Fruit fly (Drosophila melanogaster) whole organism, embryonic: ENCODE results near the gene CG4267.

Experiments
- Aef1 ChIP-seq: fragments of 200-800 bp; sonication (Bioruptor generic); IDR thresholded peaks from 3 replicates; pipeline ENCODE4 v1.3.6; 2022; ENCODE audit warnings: missing biosample characterization, missing genetic modification characterization
- CG10462 ChIP-seq: fragments of 200-800 bp; sonication (Bioruptor generic); optimal IDR thresholded peaks from 2 replicates; lab custom pipeline; 2016; ENCODE audit warnings: missing biosample characterization, missing genetic modification characterization
- CG11504 ChIP-seq: fragments of 200-800 bp; sonication (Bioruptor generic); optimal IDR thresholded peaks from 3 replicates; lab custom pipeline; 2019; ENCODE audit warnings: missing biosample characterization, mild to moderate bottlenecking, missing genetic modification characterization, moderate library complexity
- CG11723 ChIP-seq: fragments of 200-800 bp; sonication (Bioruptor generic); optimal IDR thresholded peaks from 2 replicates; lab custom pipeline; 2017; ENCODE audit warnings: missing biosample characterization, mild to moderate bottlenecking, missing genetic modification characterization
- CG12219 ChIP-seq: fragments of 200-800 bp; sonication (Bioruptor generic); optimal IDR thresholded peaks from 3 replicates; lab custom pipeline; 2018; ENCODE audit warnings: missing biosample characterization, mild to moderate bottlenecking, missing genetic modification characterization
- CG12659 ChIP-seq: fragments of 200-800 bp; sonication (Bioruptor generic); optimal IDR thresholded peaks from 3 replicates; lab custom pipeline; 2017; ENCODE audit warnings: mild to moderate bottlenecking, missing biosample characterization, missing genetic modification reagents, missing genetic modification characterization
- CG13296 ChIP-seq: fragments of 200-800 bp; sonication (Bioruptor generic); optimal IDR thresholded peaks from 3 replicates; lab custom pipeline; 2018; ENCODE audit warnings: missing biosample characterization, mild to moderate bottlenecking, missing genetic modification characterization
- CG14667 ChIP-seq: fragments of 200-800 bp; sonication (Bioruptor generic); IDR thresholded peaks from 2 replicates; pipeline ENCODE4 v1.3.6; 2022; ENCODE audit warnings: missing biosample characterization, missing genetic modification characterization
- CG14965 ChIP-seq: fragments of 200-800 bp; sonication (Bioruptor generic); optimal IDR thresholded peaks from 2 replicates; lab custom pipeline; 2016; ENCODE audit warnings: missing biosample characterization, missing genetic modification characterization, borderline replicate concordance
- CG15073 ChIP-seq: fragments of 200-800 bp; sonication (Bioruptor generic); optimal IDR thresholded peaks from 2 replicates; lab custom pipeline; 2016; ENCODE audit warnings: missing biosample characterization, missing genetic modification characterization
- CG18262 ChIP-seq: fragments of 200-800 bp; optimal IDR thresholded peaks from 3 replicates; lab custom pipeline; 2019; ENCODE audit warnings: missing biosample characterization, mild to moderate bottlenecking, missing genetic modification characterization, moderate library complexity
- CG3407 ChIP-seq: fragments of 200-800 bp; sonication (Bioruptor generic); optimal IDR thresholded peaks from 2 replicates; lab custom pipeline; 2018; ENCODE audit warnings: missing biosample characterization, mild to moderate bottlenecking, missing genetic modification characterization
- CG5245 ChIP-seq: fragments of 200-800 bp; sonication (Bioruptor generic); optimal IDR thresholded peaks from 3 replicates; lab custom pipeline; 2016; ENCODE audit warnings: missing biosample characterization, missing genetic modification characterization
- CG6654 ChIP-seq: fragments of 200-800 bp; sonication (Bioruptor generic); optimal IDR thresholded peaks from 2 replicates; lab custom pipeline; 2017; ENCODE audit warnings: missing biosample characterization, mild to moderate bottlenecking, missing genetic modification characterization
- CG7357 ChIP-seq: fragments of 200-800 bp; sonication (Bioruptor generic); IDR thresholded peaks from 3 replicates; pipeline ENCODE4 v1.3.6; 2022; ENCODE audit warnings: missing biosample characterization, missing genetic modification characterization
- CG7839 ChIP-seq: fragments of 200-800 bp; sonication (Bioruptor generic); optimal IDR thresholded peaks from 3 replicates; lab custom pipeline; 2018; ENCODE audit warnings: missing biosample characterization, mild to moderate bottlenecking, missing genetic modification characterization, moderate library complexity
- CG8478 ChIP-seq: fragments of >200 bp; optimal IDR thresholded peaks from 2 replicates; lab custom pipeline; 2018
- CoRest ChIP-seq: fragments of 200-800 bp; sonication (Bioruptor generic); optimal IDR thresholded peaks from 3 replicates; lab custom pipeline; 2018; ENCODE audit warnings: missing biosample characterization, mild to moderate bottlenecking, missing genetic modification characterization, moderate library complexity
- D ChIP-seq, 2 experiments: fragments of 200-800 bp in 1 of 2; fragments of >200 bp in 1 of 2; sonication (Bioruptor generic) in 1 of 2; optimal IDR thresholded peaks; 2 replicates in 1 of 2; 3 replicates in 1 of 2; lab custom pipeline; 2017; ENCODE audit warnings: mild to moderate bottlenecking in 1 of 2, missing biosample characterization in 1 of 2, missing genetic modification characterization in 1 of 2, missing genetic modification reagents in 1 of 2
- Dip3 ChIP-seq: fragments of 200-800 bp; sonication (Bioruptor generic); optimal IDR thresholded peaks from 3 replicates; lab custom pipeline; 2016; ENCODE audit warnings: missing biosample characterization, missing genetic modification characterization
- Dref ChIP-seq: fragments of 200-800 bp; sonication (Bioruptor generic); IDR thresholded peaks from 2 replicates; pipeline ENCODE4 v1.3.6; 2022; ENCODE audit warnings: missing biosample characterization, missing genetic modification characterization
- Hsf ChIP-seq: fragments of 200-800 bp; sonication (Bioruptor generic); optimal IDR thresholded peaks from 3 replicates; lab custom pipeline; 2016; ENCODE audit warnings: missing biosample characterization, missing genetic modification characterization
- Kr ChIP-seq: fragments of 200-800 bp; sonication (Bioruptor generic); optimal IDR thresholded peaks from 2 replicates; lab custom pipeline; 2017; ENCODE audit warnings: missing biosample characterization, mild to moderate bottlenecking, missing genetic modification characterization
- MESR4 ChIP-seq: fragments of 200-800 bp; sonication (Bioruptor generic); optimal IDR thresholded peaks from 2 replicates; lab custom pipeline; 2018; ENCODE audit warnings: missing biosample characterization, mild to moderate bottlenecking, missing genetic modification characterization, moderate library complexity
- Optix ChIP-seq: fragments of 200-800 bp; sonication (Bioruptor generic); IDR thresholded peaks from 3 replicates; pipeline ENCODE4 v1.3.6; 2022; ENCODE audit warnings: missing biosample characterization, missing genetic modification characterization
- PHDP ChIP-seq: fragments of 200-800 bp; sonication (Bioruptor generic); optimal IDR thresholded peaks from 3 replicates; lab custom pipeline; 2018; ENCODE audit warnings: missing biosample characterization, mild to moderate bottlenecking, missing genetic modification characterization, moderate library complexity
- Poxn ChIP-seq: fragments of 200-800 bp; sonication (Bioruptor generic); IDR thresholded peaks from 2 replicates; pipeline ENCODE4 v1.3.6; 2022; ENCODE audit warnings: missing biosample characterization, missing genetic modification characterization
- Spps ChIP-seq: fragments of 200-800 bp; sonication (Bioruptor generic); optimal IDR thresholded peaks from 2 replicates; lab custom pipeline; 2018; ENCODE audit warnings: missing biosample characterization, mild to moderate bottlenecking, missing genetic modification characterization
- Ssrp ChIP-seq: fragments of 200-800 bp; sonication (Bioruptor generic); optimal IDR thresholded peaks from 2 replicates; lab custom pipeline; 2018; ENCODE audit warnings: missing biosample characterization, mild to moderate bottlenecking, missing genetic modification characterization, moderate library complexity
- Taf1 ChIP-seq: fragments of 200-800 bp; sonication (Bioruptor generic); IDR thresholded peaks from 2 replicates; pipeline ENCODE4 v1.3.6; 2022; ENCODE audit warnings: missing biosample characterization, missing genetic modification characterization
- Vsx1 ChIP-seq: fragments of 200-800 bp; sonication (Bioruptor generic); optimal IDR thresholded peaks from 2 replicates; lab custom pipeline; 2017; ENCODE audit warnings: missing biosample characterization, mild to moderate bottlenecking, missing genetic modification characterization, missing genetic modification reagents
- YL-1 ChIP-seq: fragments of 200-800 bp; sonication (Bioruptor generic); optimal IDR thresholded peaks from 3 replicates; lab custom pipeline; 2017; ENCODE audit warnings: missing biosample characterization, mild to moderate bottlenecking, missing genetic modification characterization
- al ChIP-seq: fragments of 200-800 bp; sonication (Bioruptor generic); IDR thresholded peaks from 2 replicates; pipeline ENCODE4 v1.3.6; 2022; ENCODE audit warnings: missing biosample characterization, missing genetic modification characterization
- ash1 ChIP-seq: fragments of 200-800 bp; sonication (Bioruptor generic); optimal IDR thresholded peaks from 2 replicates; lab custom pipeline; 2018; ENCODE audit warnings: missing biosample characterization, mild to moderate bottlenecking, missing genetic modification characterization
- ci ChIP-seq: fragments of 200-800 bp; sonication (Bioruptor generic); IDR thresholded peaks from 3 replicates; pipeline ENCODE4 v1.3.6; 2022; ENCODE audit warnings: missing biosample characterization, missing genetic modification characterization
- cwo ChIP-seq: fragments of 200-800 bp; sonication (Bioruptor generic); optimal IDR thresholded peaks from 3 replicates; lab custom pipeline; 2017; ENCODE audit warnings: missing biosample characterization, missing genetic modification characterization, mild to moderate bottlenecking, moderate library complexity, missing genetic modification reagents
- dmrt99B ChIP-seq: fragments of 200-800 bp; sonication (Bioruptor generic); optimal IDR thresholded peaks from 2 replicates; lab custom pipeline; 2018; ENCODE audit warnings: missing biosample characterization, mild to moderate bottlenecking, missing genetic modification characterization, moderate library complexity
- fu2 ChIP-seq: fragments of 200-800 bp; sonication (Bioruptor generic); optimal IDR thresholded peaks from 2 replicates; lab custom pipeline; 2016; ENCODE audit warnings: missing biosample characterization, missing genetic modification characterization
- grau ChIP-seq: fragments of 200-800 bp; optimal IDR thresholded peaks from 3 replicates; lab custom pipeline; 2019; ENCODE audit warnings: missing biosample characterization, mild to moderate bottlenecking, missing genetic modification characterization, moderate library complexity
- grn ChIP-seq: fragments of 200-800 bp; sonication (Bioruptor generic); optimal IDR thresholded peaks from 3 replicates; lab custom pipeline; 2017; ENCODE audit warnings: missing biosample characterization, missing genetic modification characterization
- gsb ChIP-seq: fragments of 200-800 bp; sonication (Bioruptor generic); IDR thresholded peaks from 2 replicates; pipeline ENCODE4 v1.3.6; 2022; ENCODE audit warnings: missing biosample characterization, missing genetic modification characterization
- gsb-n ChIP-seq: fragments of 200-800 bp; sonication (Bioruptor generic); optimal IDR thresholded peaks from 3 replicates; lab custom pipeline; 2018; ENCODE audit warnings: missing biosample characterization, mild to moderate bottlenecking, missing genetic modification characterization
- hkb ChIP-seq, 2 experiments: fragments of 200-800 bp in 1 of 2; fragments of >200 bp in 1 of 2; sonication (Bioruptor generic) in 1 of 2; IDR thresholded peaks in 1 of 2; optimal IDR thresholded peaks in 1 of 2; 2 replicates each; pipeline versions ENCODE4 v1.3.6 to Lab custom; 2017 to 2022; ENCODE audit warnings: missing biosample characterization in 1 of 2, missing genetic modification characterization in 1 of 2
- jumu ChIP-seq: fragments of 200-800 bp; sonication (Bioruptor generic); optimal IDR thresholded peaks from 3 replicates; lab custom pipeline; 2016; ENCODE audit warnings: missing biosample characterization, missing genetic modification characterization
- lov ChIP-seq, 2 experiments: fragments of 200-800 bp in 1 of 2; fragments of >200 bp in 1 of 2; sonication (Bioruptor generic) in 1 of 2; IDR thresholded peaks in 1 of 2; optimal IDR thresholded peaks in 1 of 2; 2 replicates in 1 of 2; 3 replicates in 1 of 2; pipeline versions ENCODE4 v1.3.6 to Lab custom; 2017 to 2022; ENCODE audit warnings: missing biosample characterization in 1 of 2, missing genetic modification characterization in 1 of 2
- sisA ChIP-seq: fragments of 200-800 bp; sonication (Bioruptor generic); IDR thresholded peaks from 2 replicates; pipeline ENCODE4 v1.3.6; 2022; ENCODE audit warnings: missing biosample characterization, missing genetic modification characterization
- wdn ChIP-seq: fragments of 200-800 bp; sonication (Bioruptor generic); IDR thresholded peaks from 2 replicates; pipeline ENCODE4 v1.3.6; 2022; ENCODE audit warnings: missing biosample characterization, missing genetic modification characterization
- wor ChIP-seq: fragments of 200-800 bp; sonication (Bioruptor generic); IDR thresholded peaks from 2 replicates; pipeline ENCODE4 v1.3.6; 2022; ENCODE audit warnings: missing biosample characterization, missing genetic modification characterization
- zen ChIP-seq: fragments of 200-800 bp; sonication (Bioruptor generic); optimal IDR thresholded peaks from 3 replicates; lab custom pipeline; 2018; ENCODE audit warnings: missing biosample characterization, mild to moderate bottlenecking, missing genetic modification characterization, moderate library complexity

Gene CG4267

DNA sequence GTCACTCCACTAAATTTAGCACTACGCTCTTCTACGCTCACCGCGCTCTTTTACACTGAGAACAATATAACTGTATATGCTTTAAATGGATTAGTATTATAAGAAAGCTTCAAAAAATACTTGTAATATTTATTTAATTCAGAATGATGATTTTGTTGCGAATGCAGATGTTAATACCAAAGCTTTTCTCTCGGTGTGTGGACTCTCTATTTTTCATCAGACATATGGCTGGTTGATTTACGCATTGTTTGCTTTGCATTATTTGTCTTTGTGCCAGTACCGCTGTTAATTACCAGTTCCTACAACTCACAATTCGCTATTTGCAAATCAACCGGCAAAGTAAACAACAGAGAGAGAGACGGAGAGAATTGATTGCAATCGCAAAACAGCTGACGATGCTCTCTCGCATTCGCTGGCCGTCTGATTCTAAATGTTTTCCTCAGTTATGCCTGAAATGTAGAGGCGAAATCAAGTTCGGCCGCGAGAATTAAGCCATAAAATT, 20.5 kb upstream of the CG4267 start (continued):
- TF ChIP-seq gsb (peak; percentile 97), al (peak; percentile 97), ash1 (peak; percentile 76), CG7839 (peak; percentile 98), CG12219 (GFP tag; lab: Kevin White, UChicago) (peak; percentile 96), Vsx1 (GFP tag; lab: Kevin White, UChicago) (peak; percentile 85), CG3407 (GFP tag; lab: Kevin White, UChicago) (peak; percentile 92), hkb (optimal IDR thresholded peaks at IDR 0.05; lab: Kevin White, UChicago) (no peak), hkb (GFP tag; IDR thresholded peaks at IDR 0.05; lab: Robert Waterston, UW) (peak; percentile 98), Spps (tag; lab: Kevin White, UChicago) (peak; percentile 85), CG14965 (GFP tag; lab: Kevin White, UChicago) (peak; percentile 61), grn (GFP tag; lab: Kevin White, UChicago) (peak; percentile 86), CG10462 (GFP tag; lab: Kevin White, UChicago) (peak; percentile 91), Dip3 (GFP tag; lab: Kevin White, UChicago) (peak; percentile 96), CG6654 (peak; percentile 81), Poxn (GFP tag; lab: Robert Waterston, UW) (peak; percentile 90), wdn (peak; percentile 96), CG15073 (GFP tag; lab: Kevin White, UChicago) (peak; percentile 76), CG13296 (GFP tag; lab: Kevin White, UChicago) (peak; percentile 97), fu2 (peak; percentile 95), PHDP (tag; lab: Kevin White, UChicago) (peak; percentile 98), gsb-n (tag; lab: Kevin White, UChicago) (peak; percentile 92), CG8478 (lab: Kevin White, UChicago) (no peak), Dref (GFP tag; lab: Robert Waterston, UW) (peak; percentile 48), CG14667 (GFP tag; lab: Robert Waterston, UW) (peak; percentile 96), Taf1 (GFP tag; lab: Robert Waterston, UW) (peak; percentile 95), CoRest (peak; percentile 97), jumu (GFP tag; lab: Kevin White, UChicago) (peak; percentile 95), CG5245 (GFP tag; lab: Kevin White, UChicago) (peak; percentile 92), D (optimal IDR thresholded peaks at IDR 0.05; lab: Kevin White, UChicago) (no peak), D (GFP tag; optimal IDR thresholded peaks at IDR 0.05; lab: Kevin White, UChicago) (peak; percentile 89), CG11504 (tag; lab: Kevin White, UChicago) (peak; percentile 95), MESR4 (GFP tag; lab: Kevin White, UChicago) (peak; percentile 68), Kr (GFP tag; lab: Kevin White, UChicago) (peak; percentile 77), cwo (GFP tag; lab: Kevin White, UChicago) (peak; percentile 91), CG12659 (GFP tag; lab: Kevin White, UChicago) (peak; percentile 98), sisA (GFP tag; lab: Robert Waterston, UW) (peak; percentile 97), CG7357 (GFP tag; lab: Robert Waterston, UW) (peak; percentile 87), grau (tag; lab: Kevin White, UChicago) (peak; percentile 95), Aef1 (GFP tag; lab: Robert Waterston, UW) (peak; percentile 97), Optix (GFP tag; lab: Robert Waterston, UW) (peak; percentile 92), ci (GFP tag; lab: Robert Waterston, UW) (peak; percentile 99), CG11723 (GFP tag; lab: Kevin White, UChicago) (peak; percentile 92), wor (peak; percentile 92), dmrt99B (tag; lab: Kevin White, UChicago) (peak; percentile 96), Ssrp (peak; percentile 91), CG18262 (tag; lab: Kevin White, UChicago) (peak; percentile 94), Hsf (GFP tag; lab: Kevin White, UChicago) (peak; percentile 99), lov (optimal IDR thresholded peaks at IDR 0.05; lab: Kevin White, UChicago) (no peak), lov (GFP tag; IDR thresholded peaks at IDR 0.05; lab: Robert Waterston, UW) (peak; percentile 97), zen (tag; lab: Kevin White, UChicago) (peak; percentile 94), YL-1 (GFP tag; lab: Kevin White, UChicago) (peak; percentile 66)
